Fruit fly (Drosophila melanogaster) whole organism, embryonic: Measurements from ENCODE around the gene SMC1.
A peak's percentile ranks its signal among the peaks of the same experiment; 100 is the strongest.

Experiments used
- ATbp ChIP-seq: fragments of 200-800 bp; sonication (Bioruptor generic); optimal IDR thresholded peaks from 2 replicates; lab custom pipeline; 2017; ENCODE audit warnings: missing biosample characterization, mild to moderate bottlenecking, missing genetic modification characterization, missing genetic modification reagents
- Atf6 ChIP-seq: fragments of 200-800 bp; sonication (Bioruptor generic); IDR thresholded peaks from 2 replicates; pipeline ENCODE4 v1.3.6; 2022; ENCODE audit warnings: missing biosample characterization, missing genetic modification characterization
- CG10267 ChIP-seq: fragments of 200-800 bp; sonication (Bioruptor generic); optimal IDR thresholded peaks from 2 replicates; lab custom pipeline; 2018; ENCODE audit warnings: missing biosample characterization, mild to moderate bottlenecking, missing genetic modification characterization, moderate library complexity
- CG1233 ChIP-seq: fragments of 200-800 bp; sonication (Bioruptor generic); optimal IDR thresholded peaks from 4 replicates; lab custom pipeline; 2018; ENCODE audit warnings: missing biosample characterization, mild to moderate bottlenecking, missing genetic modification characterization
- CG1603 ChIP-seq: fragments of 200-800 bp; sonication (Bioruptor generic); optimal IDR thresholded peaks from 2 replicates; lab custom pipeline; 2019; ENCODE audit warnings: missing biosample characterization, mild to moderate bottlenecking, missing genetic modification characterization, moderate library complexity
- CG17359 ChIP-seq: fragments of 200-800 bp; sonication (Bioruptor generic); optimal IDR thresholded peaks from 3 replicates; lab custom pipeline; 2018; ENCODE audit warnings: missing biosample characterization, mild to moderate bottlenecking, missing genetic modification characterization, moderate library complexity
- CG17829 ChIP-seq: fragments of 200-800 bp; optimal IDR thresholded peaks from 2 replicates; lab custom pipeline; 2019; ENCODE audit warnings: missing biosample characterization, mild to moderate bottlenecking, missing genetic modification characterization, moderate library complexity
- CG17912 ChIP-seq: fragments of 200-800 bp; sonication (Bioruptor generic); optimal IDR thresholded peaks from 2 replicates; lab custom pipeline; 2018; ENCODE audit warnings: missing biosample characterization, mild to moderate bottlenecking, missing genetic modification characterization
- CG18599 ChIP-seq: fragments of 200-800 bp; sonication (Bioruptor generic); optimal IDR thresholded peaks from 3 replicates; lab custom pipeline; 2017; ENCODE audit warnings: missing biosample characterization, missing genetic modification characterization, mild to moderate bottlenecking, moderate library complexity, missing genetic modification reagents
- CG2116 ChIP-seq: fragments of 200-800 bp; sonication (Bioruptor generic); optimal IDR thresholded peaks from 3 replicates; lab custom pipeline; 2018; ENCODE audit warnings: missing biosample characterization, mild to moderate bottlenecking, missing genetic modification characterization
- CG2120 ChIP-seq: fragments of 200-800 bp; sonication (Bioruptor generic); optimal IDR thresholded peaks from 3 replicates; lab custom pipeline; 2016; ENCODE audit warnings: missing biosample characterization, missing genetic modification characterization
- CG2678 ChIP-seq: fragments of 200-800 bp; sonication (Bioruptor generic); optimal IDR thresholded peaks from 3 replicates; lab custom pipeline; 2019; ENCODE audit warnings: missing biosample characterization, mild to moderate bottlenecking, missing genetic modification characterization, moderate library complexity
- CG2712 ChIP-seq: fragments of 200-800 bp; optimal IDR thresholded peaks from 3 replicates; lab custom pipeline; 2019; ENCODE audit warnings: missing biosample characterization, mild to moderate bottlenecking, missing genetic modification characterization, moderate library complexity
- CG2875 ChIP-seq: fragments of 200-800 bp; sonication (Bioruptor generic); optimal IDR thresholded peaks from 2 replicates; lab custom pipeline; 2017; ENCODE audit warnings: missing biosample characterization, mild to moderate bottlenecking, missing genetic modification characterization, missing genetic modification reagents
- CG33213 ChIP-seq: fragments of 200-800 bp; sonication (Bioruptor generic); optimal IDR thresholded peaks from 3 replicates; lab custom pipeline; 2016; ENCODE audit warnings: missing biosample characterization, missing genetic modification characterization
- CG4328 ChIP-seq: fragments of 200-800 bp; sonication (Bioruptor generic); optimal IDR thresholded peaks from 3 replicates; lab custom pipeline; 2017; ENCODE audit warnings: missing biosample characterization, missing genetic modification reagents, missing genetic modification characterization
- CG4617 ChIP-seq: fragments of 200-800 bp; sonication (Bioruptor generic); optimal IDR thresholded peaks from 3 replicates; lab custom pipeline; 2016; ENCODE audit warnings: missing biosample characterization, missing genetic modification characterization, borderline replicate concordance
- CG6689 ChIP-seq: fragments of 200-800 bp; sonication (Bioruptor generic); IDR thresholded peaks from 2 replicates; pipeline ENCODE4 v1.3.6; 2022; ENCODE audit warnings: missing biosample characterization, missing genetic modification characterization
- CG6854 ChIP-seq: fragments of 200-800 bp; sonication (Bioruptor generic); optimal IDR thresholded peaks from 3 replicates; lab custom pipeline; 2017; ENCODE audit warnings: missing biosample characterization, mild to moderate bottlenecking, missing genetic modification characterization
- CG7987 ChIP-seq: fragments of 200-800 bp; sonication (Bioruptor generic); optimal IDR thresholded peaks from 2 replicates; lab custom pipeline; 2018; ENCODE audit warnings: missing biosample characterization, mild to moderate bottlenecking, missing genetic modification characterization, moderate library complexity
- CG8290 ChIP-seq, 3 experiments: fragments of 200-800 bp; sonication (Bioruptor generic); optimal IDR thresholded peaks; 2 replicates each; lab custom pipeline; 2016 to 2019; ENCODE audit warnings: missing biosample characterization in 3 of 3, missing genetic modification characterization in 3 of 3, mild to moderate bottlenecking in 2 of 3, moderate library complexity in 1 of 3
- CTCF ChIP-seq: fragments of 200-800 bp; sonication (Bioruptor generic); optimal IDR thresholded peaks from 2 replicates; lab custom pipeline; 2017; ENCODE audit warnings: missing biosample characterization, mild to moderate bottlenecking, missing genetic modification characterization, moderate library complexity
- Deaf1 ChIP-seq: fragments of 200-800 bp; optimal IDR thresholded peaks from 3 replicates; lab custom pipeline; 2019; ENCODE audit warnings: missing biosample characterization, mild to moderate bottlenecking, missing genetic modification characterization, moderate library complexity
- HHEX ChIP-seq: fragments of 200-800 bp; sonication (Bioruptor generic); optimal IDR thresholded peaks from 3 replicates; lab custom pipeline; 2017; ENCODE audit warnings: missing biosample characterization, mild to moderate bottlenecking, missing genetic modification characterization, missing genetic modification reagents
- HmgZ ChIP-seq: fragments of 200-800 bp; sonication (Bioruptor generic); optimal IDR thresholded peaks from 2 replicates; lab custom pipeline; 2018; ENCODE audit warnings: missing biosample characterization, mild to moderate bottlenecking, missing genetic modification characterization
- Hmr ChIP-seq: fragments of 200-800 bp; sonication (Bioruptor generic); optimal IDR thresholded peaks from 3 replicates; lab custom pipeline; 2017; ENCODE audit warnings: mild to moderate bottlenecking, missing biosample characterization, missing genetic modification reagents, missing genetic modification characterization
- MESR4 ChIP-seq: fragments of 200-800 bp; sonication (Bioruptor generic); optimal IDR thresholded peaks from 2 replicates; lab custom pipeline; 2018; ENCODE audit warnings: missing biosample characterization, mild to moderate bottlenecking, missing genetic modification characterization, moderate library complexity
- Med ChIP-seq: fragments of 200-800 bp; sonication (Bioruptor generic); peaks from one replicate; lab custom pipeline; 2016; ENCODE audit warnings: missing biosample characterization, missing genetic modification characterization, mild to moderate bottlenecking, inconsistent platforms, moderate library complexity
- NC2β ChIP-seq: fragments of 200-800 bp; sonication (Bioruptor generic); optimal IDR thresholded peaks from 2 replicates; lab custom pipeline; 2016; ENCODE audit warnings: missing biosample characterization, missing genetic modification characterization
- Nf-YC ChIP-seq: fragments of 200-800 bp; optimal IDR thresholded peaks from 3 replicates; lab custom pipeline; 2019; ENCODE audit warnings: missing biosample characterization, mild to moderate bottlenecking, missing genetic modification characterization, moderate library complexity
- PHDP ChIP-seq: fragments of 200-800 bp; sonication (Bioruptor generic); optimal IDR thresholded peaks from 3 replicates; lab custom pipeline; 2018; ENCODE audit warnings: missing biosample characterization, mild to moderate bottlenecking, missing genetic modification characterization, moderate library complexity
- Side ChIP-seq: fragments of 200-800 bp; sonication (Bioruptor generic); optimal IDR thresholded peaks from 2 replicates; lab custom pipeline; 2016; ENCODE audit warnings: missing biosample characterization, missing genetic modification characterization
- Sin3A ChIP-seq: fragments of >200 bp; optimal IDR thresholded peaks from 2 replicates; lab custom pipeline; 2018
- YL-1 ChIP-seq: fragments of 200-800 bp; sonication (Bioruptor generic); optimal IDR thresholded peaks from 3 replicates; lab custom pipeline; 2017; ENCODE audit warnings: missing biosample characterization, mild to moderate bottlenecking, missing genetic modification characterization
- abd-A ChIP-seq: fragments of 200-800 bp; sonication (Bioruptor generic); optimal IDR thresholded peaks from 3 replicates; lab custom pipeline; 2019; ENCODE audit warnings: missing biosample characterization, mild to moderate bottlenecking, missing genetic modification characterization, moderate library complexity
- caup ChIP-seq: fragments of 200-800 bp; sonication (Bioruptor generic); optimal IDR thresholded peaks from 3 replicates; lab custom pipeline; 2017; ENCODE audit warnings: missing biosample characterization, mild to moderate bottlenecking, missing genetic modification characterization, moderate library complexity; ENCODE audit not compliant: severe bottlenecking
- cwo ChIP-seq: fragments of 200-800 bp; sonication (Bioruptor generic); optimal IDR thresholded peaks from 3 replicates; lab custom pipeline; 2017; ENCODE audit warnings: missing biosample characterization, missing genetic modification characterization, mild to moderate bottlenecking, moderate library complexity, missing genetic modification reagents
- dan ChIP-seq: fragments of 200-800 bp; sonication (Bioruptor generic); IDR thresholded peaks from 2 replicates; pipeline ENCODE4 v1.3.6; 2022; ENCODE audit warnings: missing biosample characterization, missing genetic modification characterization
- dimm ChIP-seq: fragments of 200-800 bp; sonication (Bioruptor generic); IDR thresholded peaks from 2 replicates; pipeline ENCODE4 v1.3.6; 2022; ENCODE audit warnings: missing biosample characterization, missing genetic modification characterization
- fu2 ChIP-seq: fragments of 200-800 bp; sonication (Bioruptor generic); optimal IDR thresholded peaks from 2 replicates; lab custom pipeline; 2016; ENCODE audit warnings: missing biosample characterization, missing genetic modification characterization
- grau ChIP-seq: fragments of 200-800 bp; optimal IDR thresholded peaks from 3 replicates; lab custom pipeline; 2019; ENCODE audit warnings: missing biosample characterization, mild to moderate bottlenecking, missing genetic modification characterization, moderate library complexity
- gro ChIP-seq: fragments of 200-800 bp; sonication (Bioruptor generic); optimal IDR thresholded peaks from 2 replicates; lab custom pipeline; 2016; ENCODE audit warnings: missing biosample characterization, missing genetic modification characterization
- nmo ChIP-seq: fragments of 200-800 bp; sonication (Bioruptor generic); optimal IDR thresholded peaks from 2 replicates; lab custom pipeline; 2018; ENCODE audit warnings: missing biosample characterization, mild to moderate bottlenecking, missing genetic modification characterization, moderate library complexity
- sens ChIP-seq: fragments of 200-800 bp; sonication (Bioruptor generic); peaks from one replicate; lab custom pipeline; 2016; ENCODE audit warnings: missing biosample characterization, missing genetic modification characterization
- sug ChIP-seq: fragments of 200-800 bp; optimal IDR thresholded peaks from 2 replicates; lab custom pipeline; 2019; ENCODE audit warnings: missing biosample characterization, mild to moderate bottlenecking, missing genetic modification characterization, moderate library complexity
- tap ChIP-seq: fragments of 200-800 bp; optimal IDR thresholded peaks from 3 replicates; lab custom pipeline; 2019; ENCODE audit warnings: missing biosample characterization, mild to moderate bottlenecking, missing genetic modification characterization, moderate library complexity
- trem ChIP-seq: fragments of 200-800 bp; optimal IDR thresholded peaks from 3 replicates; lab custom pipeline; 2019; ENCODE audit warnings: missing biosample characterization, mild to moderate bottlenecking, missing genetic modification characterization, moderate library complexity
- vvl ChIP-seq: fragments of 200-800 bp; sonication (Bioruptor generic); IDR thresholded peaks from 2 replicates; pipeline ENCODE4 v1.3.6; 2022; ENCODE audit warnings: missing biosample characterization, missing genetic modification characterization
- wor ChIP-seq: fragments of 200-800 bp; sonication (Bioruptor generic); IDR thresholded peaks from 2 replicates; pipeline ENCODE4 v1.3.6; 2022; ENCODE audit warnings: missing biosample characterization, missing genetic modification characterization

Gene SMC1

DNA sequence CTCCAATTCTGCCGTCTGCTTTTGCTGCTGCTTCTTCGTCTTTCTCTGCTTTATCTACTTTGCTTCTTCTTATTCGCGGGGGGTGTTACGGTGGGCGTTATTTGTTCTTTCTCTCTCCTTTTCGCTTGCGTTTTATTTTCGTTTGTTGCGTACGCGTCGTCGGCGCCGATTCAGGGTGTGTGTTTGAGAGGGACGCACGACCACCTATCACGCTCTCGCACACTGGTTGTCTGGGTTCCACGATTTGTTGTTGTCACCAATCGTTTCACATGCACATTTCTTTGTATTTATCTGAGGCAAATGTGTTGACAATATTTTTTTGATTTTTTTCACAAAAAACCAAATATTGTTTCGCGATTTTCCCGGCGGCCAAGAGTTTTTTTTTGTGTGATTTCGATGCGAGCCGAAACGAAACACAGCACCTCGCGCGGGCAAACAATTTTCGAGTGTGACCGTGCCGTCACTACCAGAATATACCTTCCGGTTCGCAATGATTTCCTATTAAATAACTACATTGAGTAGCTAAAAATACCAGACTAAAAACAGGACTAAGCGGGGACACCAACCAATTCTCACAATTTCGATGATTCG is 47.3 kb downstream of the SMC1 start, which contains the start of gene Syx1A (continued):
- peak; percentile 19 for TF ChIP-seq CG2678 (tag; lab: Kevin White, UChicago)
- peak; percentile 25 for TF ChIP-seq abd-A (tag; lab: Kevin White, UChicago)
- peak; percentile 73 for TF ChIP-seq trem (tag; lab: Kevin White, UChicago)
- TF ChIP-seq CG17912 (GFP tag; lab: Kevin White, UChicago) = peak; percentile 22
- TF ChIP-seq caup (GFP tag; lab: Kevin White, UChicago) = peak; percentile 28
- TF ChIP-seq CG4328 (GFP tag; lab: Kevin White, UChicago) = peak; percentile 19
- no peak for TF ChIP-seq wor (GFP tag; lab: Robert Waterston, UW)
- TF ChIP-seq CG2875 (GFP tag; lab: Kevin White, UChicago) = peak; percentile 3
- peak; percentile 82 for TF ChIP-seq Med (GFP tag; lab: Kevin White, UChicago)
- TF ChIP-seq HmgZ (tag; lab: Kevin White, UChicago) = peak; percentile 30
- peak; percentile 73 for TF ChIP-seq CG33213 (GFP tag; lab: Kevin White, UChicago)
- TF ChIP-seq dimm = no peak
- peak; percentile 59 for TF ChIP-seq CG6854 (GFP tag; lab: Kevin White, UChicago)
- no peak for TF ChIP-seq Side (GFP tag; lab: Kevin White, UChicago)
- no peak for TF ChIP-seq dan (GFP tag; lab: Robert Waterston, UW)
- TF ChIP-seq cwo (GFP tag; lab: Kevin White, UChicago) = peak; percentile 26
- no peak for TF ChIP-seq CG7987 (GFP tag; lab: Kevin White, UChicago)
- no peak for TF ChIP-seq vvl
- TF ChIP-seq Sin3A (lab: Kevin White, UChicago) = peak; percentile 1
- TF ChIP-seq tap = peak; percentile 32
- peak; percentile 3 for TF ChIP-seq CG8290 (GFP tag; optimal IDR thresholded peaks at IDR 0.05; lab: Kevin White, UChicago)
- peak in 1 of 2 experiments; percentile 75 for TF ChIP-seq CG8290 (tag; optimal IDR thresholded peaks at IDR 0.05; lab: Kevin White, UChicago)
- peak; percentile 67 for TF ChIP-seq Deaf1 (tag; lab: Kevin White, UChicago)
- peak; percentile 29 for TF ChIP-seq nmo (GFP tag; lab: Kevin White, UChicago)
- TF ChIP-seq sens = peak; percentile 86
- peak; percentile 27 for TF ChIP-seq YL-1 (GFP tag; lab: Kevin White, UChicago)
- TF ChIP-seq NC2β = peak; percentile 13
- peak; percentile 33 for TF ChIP-seq PHDP (tag; lab: Kevin White, UChicago)
- TF ChIP-seq CG2120 (GFP tag; lab: Kevin White, UChicago) = peak; percentile 22
- peak; percentile 11 for TF ChIP-seq CG1233
- peak; percentile 47 for TF ChIP-seq CG18599
- TF ChIP-seq MESR4 (GFP tag; lab: Kevin White, UChicago) = peak; percentile 54
- peak; percentile 4 for TF ChIP-seq CG17359 (tag; lab: Kevin White, UChicago)
- TF ChIP-seq CG1603 = peak; percentile 75
- peak; percentile 44 for TF ChIP-seq CTCF (GFP tag; lab: Kevin White, UChicago)
- no peak for TF ChIP-seq CG6689
- TF ChIP-seq HHEX (GFP tag; lab: Kevin White, UChicago) = peak; percentile 13
- peak; percentile 100 for TF ChIP-seq sug (tag; lab: Kevin White, UChicago)
- peak; percentile 23 for TF ChIP-seq CG10267 (tag; lab: Kevin White, UChicago)
- TF ChIP-seq ATbp (GFP tag; lab: Kevin White, UChicago) = no peak
- TF ChIP-seq Atf6 = no peak
- TF ChIP-seq gro = peak; percentile 16
- no peak for TF ChIP-seq fu2 (GFP tag; lab: Kevin White, UChicago)
- peak; percentile 44 for TF ChIP-seq Nf-YC (tag; lab: Kevin White, UChicago)
- TF ChIP-seq CG17829 (tag; lab: Kevin White, UChicago) = peak; percentile 64
- TF ChIP-seq Hmr (GFP tag; lab: Kevin White, UChicago) = peak; percentile 56
- TF ChIP-seq CG2712 = peak; percentile 29
- TF ChIP-seq CG2116 (GFP tag; lab: Kevin White, UChicago) = peak; percentile 5
- peak; percentile 0 for TF ChIP-seq CG4617 (GFP tag; lab: Kevin White, UChicago)
- TF ChIP-seq grau (tag; lab: Kevin White, UChicago) = peak; percentile 18
- TF ChIP-seq, all 482 proteins: peak for 113
